Worm (Caenorhabditis elegans) whole organism, L4 larva: ENCODE results near the gene soc-1.

Source experiments
- D1046.2 ChIP-seq: fragments of 200-800 bp; sonication (Bioruptor generic); IDR thresholded peaks from 2 replicates; pipeline ENCODE4 v1.3.6; 2022; ENCODE audit warnings: missing genetic modification characterization, missing compliant biosample characterization
- F10B5.3 ChIP-seq: sonication (generic microtip); optimal IDR thresholded peaks from 2 replicates; lab custom pipeline; 2016; ENCODE audit warnings: mild to moderate bottlenecking, missing genetic modification characterization, missing compliant biosample characterization
- F26F4.8 ChIP-seq: fragments of 200-800 bp; sonication (Bioruptor generic); conservative IDR thresholded peaks from 2 replicates; pipeline ENCODE4 v1.3.6; 2022; ENCODE audit warnings: missing genetic modification characterization, missing compliant biosample characterization
- F37D6.2 ChIP-seq: sonication (generic microtip); optimal IDR thresholded peaks from 2 replicates; lab custom pipeline; 2016; ENCODE audit warnings: mild to moderate bottlenecking, missing genetic modification characterization, missing compliant biosample characterization
- R02D3.7 ChIP-seq: fragments of 150-350 bp; sonication (generic microtip); optimal IDR thresholded peaks from 3 replicates; lab custom pipeline; 2014; ENCODE audit warnings: missing biosample characterization, missing genetic modification characterization
- T20F7.1 ChIP-seq: fragments of 200-800 bp; sonication (Bioruptor generic); optimal IDR thresholded peaks from 2 replicates; lab custom pipeline; 2018; ENCODE audit warnings: mild to moderate bottlenecking, missing genetic modification characterization, missing compliant biosample characterization
- T26A8.4 ChIP-seq: fragments of 200-800 bp; sonication (Bioruptor generic); IDR thresholded peaks from 2 replicates; pipeline ENCODE4 v1.3.6; 2022; ENCODE audit warnings: missing genetic modification characterization, missing compliant biosample characterization
- Y48G9A.11 ChIP-seq: fragments of 200-800 bp; sonication (Bioruptor generic); IDR thresholded peaks from 2 replicates; pipeline ENCODE4 v1.3.6; 2022; ENCODE audit warnings: missing genetic modification reagents, missing genetic modification characterization, missing compliant biosample characterization
- ZK546.5 ChIP-seq, 2 experiments: sonication (generic microtip); optimal IDR thresholded peaks; 2 replicates each; lab custom pipeline; 2017; ENCODE audit warnings: missing biosample characterization in 2 of 2, missing genetic modification characterization in 2 of 2
- aha-1 ChIP-seq: fragments of 150-350 bp; peaks from one replicate; lab custom pipeline; 2014; ENCODE audit warnings: missing biosample characterization, missing genetic modification characterization
- ama-1 ChIP-seq: fragments of 150-350 bp; optimal IDR thresholded peaks from 2 replicates; lab custom pipeline; 2014; ENCODE audit warnings: inconsistent platforms, mixed read lengths
- ceh-20 ChIP-seq: fragments of 200-800 bp; sonication (Bioruptor generic); IDR thresholded peaks from 2 replicates; pipeline ENCODE4 v1.3.6; 2022; ENCODE audit warnings: missing genetic modification reagents, missing genetic modification characterization, missing compliant biosample characterization
- ceh-32 ChIP-seq: sonication (generic microtip); optimal IDR thresholded peaks from 2 replicates; lab custom pipeline; 2016; ENCODE audit warnings: mild to moderate bottlenecking, missing genetic modification characterization, missing compliant biosample characterization; ENCODE audit not compliant: poor library complexity
- ceh-44 ChIP-seq: fragments of 200-800 bp; sonication (Bioruptor generic); IDR thresholded peaks from 2 replicates; pipeline ENCODE4 v1.3.6; 2022; ENCODE audit warnings: missing genetic modification reagents, missing genetic modification characterization, missing compliant biosample characterization
- cey-2 ChIP-seq: sonication (generic microtip); optimal IDR thresholded peaks from 3 replicates; lab custom pipeline; 2017; ENCODE audit warnings: missing genetic modification characterization, mild to moderate bottlenecking, missing compliant biosample characterization, antibody characterized with exemption, borderline replicate concordance; ENCODE audit not compliant: insufficient read depth
- daf-16 ChIP-seq, 3 experiments: sonication (generic microtip); optimal IDR thresholded peaks; 2 replicates each; lab custom pipeline; 2016 to 2017; ENCODE audit warnings: missing genetic modification characterization in 3 of 3, missing genetic modification reagents in 3 of 3, mild to moderate bottlenecking in 2 of 3, missing compliant biosample characterization in 2 of 3, missing biosample characterization in 1 of 3, moderate library complexity in 1 of 3
- daf-19 ChIP-seq: fragments of 200-800 bp; sonication (Bioruptor generic); conservative IDR thresholded peaks from 2 replicates; pipeline ENCODE4 v1.3.6; 2022; ENCODE audit warnings: missing genetic modification characterization, missing compliant biosample characterization
- dmd-6 ChIP-seq: fragments of 200-800 bp; sonication (Bioruptor generic); IDR thresholded peaks from 2 replicates; pipeline ENCODE4 v1.3.6; 2022; ENCODE audit warnings: missing genetic modification reagents, missing genetic modification characterization, missing compliant biosample characterization
- dmd-9 ChIP-seq: fragments of 200-800 bp; sonication (Bioruptor generic); IDR thresholded peaks from 2 replicates; pipeline ENCODE4 v1.3.6; 2022; ENCODE audit warnings: missing genetic modification reagents, missing genetic modification characterization, missing compliant biosample characterization
- dpl-1 ChIP-seq: fragments of 150-350 bp; optimal IDR thresholded peaks from 2 replicates; lab custom pipeline; 2014; ENCODE audit warnings: missing biosample characterization, missing genetic modification reagents, missing genetic modification characterization
- duxl-1 ChIP-seq: sonication (generic microtip); optimal IDR thresholded peaks from 2 replicates; lab custom pipeline; 2016; ENCODE audit warnings: mild to moderate bottlenecking, missing genetic modification characterization, moderate library complexity, missing compliant biosample characterization; ENCODE audit not compliant: poor library complexity
- egl-27 ChIP-seq: sonication (generic microtip); optimal IDR thresholded peaks from 3 replicates; lab custom pipeline; 2017; ENCODE audit warnings: missing biosample characterization, missing genetic modification reagents, missing genetic modification characterization
- egl-43 ChIP-seq: fragments of 200-800 bp; sonication (Bioruptor generic); IDR thresholded peaks from 2 replicates; pipeline ENCODE4 v1.3.6; 2022; ENCODE audit warnings: missing genetic modification reagents, missing genetic modification characterization, missing compliant biosample characterization
- hlh-30 ChIP-seq: sonication (generic microtip); optimal IDR thresholded peaks from 2 replicates; lab custom pipeline; 2017; ENCODE audit warnings: antibody characterized with exemption, mild to moderate bottlenecking, missing genetic modification characterization, missing compliant biosample characterization; ENCODE audit not compliant: insufficient read depth
- lim-7 ChIP-seq: fragments of 200-800 bp; sonication (Bioruptor generic); IDR thresholded peaks from 2 replicates; pipeline ENCODE4 v1.3.6; 2022; ENCODE audit warnings: missing genetic modification characterization, missing compliant biosample characterization
- lin-15B ChIP-seq: fragments of 150-350 bp; sonication (generic microtip); optimal IDR thresholded peaks from 3 replicates; lab custom pipeline; 2014; ENCODE audit warnings: missing biosample characterization, missing genetic modification characterization
- lin-39 ChIP-seq: fragments of 150-350 bp; optimal IDR thresholded peaks from 2 replicates; lab custom pipeline; 2014; ENCODE audit warnings: missing biosample characterization, missing genetic modification reagents, missing genetic modification characterization
- madf-9 ChIP-seq: fragments of 200-800 bp; sonication (Bioruptor generic); conservative IDR thresholded peaks from 2 replicates; pipeline ENCODE4 v1.3.6; 2022; ENCODE audit warnings: missing genetic modification reagents, missing genetic modification characterization, missing compliant biosample characterization
- mdl-1 ChIP-seq, 2 experiments: fragments of 150-350 bp in 1 of 2; sonication (generic microtip) in 1 of 2; optimal IDR thresholded peaks; 2 replicates each; lab custom pipeline; 2014 to 2017; ENCODE audit warnings: missing biosample characterization in 2 of 2, missing genetic modification characterization in 2 of 2
- mes-2 ChIP-seq: sonication (generic microtip); optimal IDR thresholded peaks from 2 replicates; lab custom pipeline; 2016; ENCODE audit warnings: missing genotype, mild to moderate bottlenecking, missing genetic modification characterization, missing compliant biosample characterization; ENCODE audit not compliant: poor library complexity, severe bottlenecking
- mxl-2 ChIP-seq: fragments of 200-800 bp; sonication (Bioruptor generic); conservative IDR thresholded peaks from 2 replicates; pipeline ENCODE4 v1.3.6; 2022; ENCODE audit warnings: missing genetic modification reagents, missing genetic modification characterization, missing compliant biosample characterization
- nhr-25 ChIP-seq: sonication (generic microtip); optimal IDR thresholded peaks from 2 replicates; lab custom pipeline; 2017; ENCODE audit warnings: missing genetic modification characterization, mild to moderate bottlenecking, missing compliant biosample characterization, antibody characterized with exemption, moderate library complexity, borderline replicate concordance; ENCODE audit not compliant: insufficient read depth
- nhr-28 ChIP-seq: fragments of 150-350 bp; optimal IDR thresholded peaks from 2 replicates; lab custom pipeline; 2014; ENCODE audit warnings: missing biosample characterization, missing genetic modification characterization
- nhr-48 ChIP-seq: sonication (generic microtip); optimal IDR thresholded peaks from 2 replicates; lab custom pipeline; 2016; ENCODE audit warnings: mild to moderate bottlenecking, missing genetic modification characterization, missing compliant biosample characterization
- nhr-76 ChIP-seq: fragments of 150-350 bp; optimal IDR thresholded peaks from 2 replicates; lab custom pipeline; 2014; ENCODE audit warnings: missing biosample characterization, missing genetic modification characterization
- nhr-77 ChIP-seq: fragments of 150-350 bp; optimal IDR thresholded peaks from 2 replicates; lab custom pipeline; 2014; ENCODE audit warnings: missing biosample characterization, missing genetic modification characterization
- pha-4 ChIP-seq, 2 experiments: fragments of 150-350 bp in 1 of 2; fragments of 200-800 bp in 1 of 2; sonication (Bioruptor generic) in 1 of 2; IDR thresholded peaks in 1 of 2; optimal IDR thresholded peaks in 1 of 2; 2 replicates each; pipeline versions ENCODE4 v1.3.6 to Lab custom; 2014 to 2022; ENCODE audit warnings: missing genetic modification characterization in 2 of 2, missing genetic modification reagents in 2 of 2, missing biosample characterization in 1 of 2, missing compliant biosample characterization in 1 of 2
- sdz-12 ChIP-seq: fragments of 200-800 bp; sonication (Bioruptor generic); optimal IDR thresholded peaks from 2 replicates; lab custom pipeline; 2018; ENCODE audit warnings: mild to moderate bottlenecking, missing genetic modification characterization, missing compliant biosample characterization
- set-16 ChIP-seq: fragments of 200-800 bp; sonication (Bioruptor generic); IDR thresholded peaks from 2 replicates; pipeline ENCODE4 v1.3.6; 2022; ENCODE audit warnings: missing genetic modification reagents, missing genetic modification characterization, missing compliant biosample characterization
- skn-1 ChIP-seq: fragments of 150-350 bp; optimal IDR thresholded peaks from 2 replicates; lab custom pipeline; 2014; ENCODE audit warnings: missing biosample characterization, missing genetic modification characterization
- spr-1 ChIP-seq: sonication (generic microtip); optimal IDR thresholded peaks from 2 replicates; lab custom pipeline; 2016; ENCODE audit warnings: mild to moderate bottlenecking, missing genetic modification characterization, missing compliant biosample characterization
- tag-97 ChIP-seq: fragments of 200-800 bp; sonication (Bioruptor generic); IDR thresholded peaks from 2 replicates; pipeline ENCODE4 v1.3.6; 2022; ENCODE audit warnings: missing genetic modification characterization, missing compliant biosample characterization
- tra-1 ChIP-seq: fragments of 200-800 bp; sonication (Bioruptor generic); IDR thresholded peaks from 2 replicates; pipeline ENCODE4 v1.3.6; 2022; ENCODE audit warnings: missing genetic modification reagents, missing genetic modification characterization, missing compliant biosample characterization
- unc-62 ChIP-seq, 3 experiments: fragments of 150-350 bp in 1 of 3; sonication (generic microtip); optimal IDR thresholded peaks in 2 of 3; peaks in 1 of 3; 1 replicate in 1 of 3; 2 replicates in 2 of 3; lab custom pipeline; 2014 to 2017; ENCODE audit warnings: missing biosample characterization in 3 of 3, missing genetic modification characterization in 3 of 3, missing genetic modification reagents in 3 of 3, missing genotype in 1 of 3
- ztf-7 ChIP-seq: fragments of 150-350 bp; optimal IDR thresholded peaks from 2 replicates; lab custom pipeline; 2014; ENCODE audit warnings: missing biosample characterization, missing genetic modification characterization

Gene soc-1

DNA sequence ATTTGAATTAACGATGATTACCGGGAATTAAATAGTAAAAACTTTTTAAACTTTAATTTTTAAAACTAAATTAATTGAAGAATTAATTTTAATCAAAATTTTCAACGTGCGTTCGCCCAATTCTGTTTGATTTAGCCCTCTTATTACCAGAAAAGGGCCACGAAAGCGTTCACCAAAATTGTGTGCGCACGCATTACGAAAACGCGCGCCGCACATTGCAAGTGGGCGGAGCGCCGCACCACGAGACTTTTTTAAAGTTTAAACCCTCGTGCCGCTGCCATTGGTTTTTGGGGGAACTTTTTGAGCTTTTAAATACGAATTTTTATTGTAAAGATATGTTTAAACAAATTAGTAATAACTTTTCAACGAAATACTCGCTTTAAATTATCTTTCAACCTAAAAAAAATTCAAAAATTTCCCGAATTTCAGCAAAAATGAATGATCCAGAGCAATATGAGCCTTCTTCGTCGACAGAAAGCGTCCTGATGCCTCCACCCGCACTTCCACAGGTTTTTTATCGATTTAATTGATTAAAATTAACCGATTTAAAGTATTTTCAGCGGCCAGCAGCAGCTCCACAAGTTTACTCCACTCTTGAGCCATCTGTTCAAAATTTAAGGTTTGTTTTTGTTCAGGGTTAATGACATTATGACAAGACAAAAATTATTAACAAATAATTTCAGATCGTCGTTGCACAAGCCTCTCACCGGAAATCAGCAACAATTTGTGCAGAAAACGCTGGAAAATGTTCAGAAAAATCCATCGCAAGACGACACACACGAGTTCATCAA, 44.1 kb downstream of the soc-1 start, which contains the start of gene taf-10 (continued):
- TF ChIP-seq nhr-76 (tag; lab: Kevin White, UChicago) (no peak), lin-15B (no peak), dmd-6 (GFP tag; lab: Robert Waterston, UW) (peak; percentile 24; the same call in 1 of the 2 replicates), mdl-1 (tag; optimal IDR thresholded peaks at IDR 0.05; lab: Kevin White, UChicago) (peak; percentile 75 to 88), lim-7 (GFP tag; lab: Robert Waterston, UW) (no peak), madf-9 (no peak), ztf-7 (tag; lab: Kevin White, UChicago) (no peak), skn-1 (tag; lab: Kevin White, UChicago) (no peak), daf-19 (GFP tag; lab: Robert Waterston, UW) (no peak), tag-97 (GFP tag; lab: Robert Waterston, UW) (no peak), spr-1 (tag; lab: Kevin White, UChicago) (no peak), R02D3.7 (tag; lab: Kevin White, UChicago) (no peak), sdz-12 (no peak), cey-2 (no peak)

DNA sequence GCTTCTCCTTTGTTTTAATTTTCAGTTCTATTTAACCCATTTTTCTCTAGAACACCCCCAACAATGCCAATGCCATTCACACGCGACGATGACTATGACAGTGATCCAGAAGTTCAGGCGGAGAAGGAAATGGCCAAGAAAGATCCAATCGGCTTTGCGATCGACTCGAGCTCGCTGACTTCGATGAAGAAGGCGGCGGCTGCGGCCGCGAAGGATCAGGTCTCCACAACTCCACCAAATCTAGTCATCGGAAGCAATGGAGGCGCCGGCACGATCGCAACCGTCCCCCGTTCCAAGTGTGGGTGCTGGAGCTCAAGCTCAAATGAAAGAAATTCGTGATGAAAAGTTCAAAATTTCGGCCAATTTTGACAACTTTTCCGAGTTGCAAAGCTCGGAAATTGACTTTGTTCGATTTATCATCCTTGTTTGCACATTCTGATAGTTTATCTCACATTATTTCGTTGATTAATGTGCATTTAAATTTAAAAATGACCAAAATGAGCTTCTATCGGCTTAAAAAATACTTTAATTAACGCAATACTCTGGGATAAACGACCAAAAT, 45.3 kb downstream of the soc-1 start, which contains the start of gene K03B4.2:
K03B4.2 (plus strand) TSS at position 51 of the 562 bp plus-strand sequence.
- TF ChIP-seq lin-39 (tag; lab: Kevin White, UChicago) (no peak), T26A8.4 (GFP tag; lab: Robert Waterston, UW) (0 out of 2 replicates have a peak, but pooled peaks have one; percentile 21), nhr-48 (tag; lab: Kevin White, UChicago) (no peak), ceh-32 (tag; lab: Kevin White, UChicago) (no peak), lim-7 (GFP tag; lab: Robert Waterston, UW) (peak; percentile 55), aha-1 (tag; lab: Kevin White, UChicago) (peak; percentile 94), egl-43 (GFP tag; lab: Robert Waterston, UW) (0 out of 2 replicates have a peak, but pooled peaks have one; percentile 33), Y48G9A.11 (GFP tag; lab: Robert Waterston, UW) (peak; percentile 66; the same call in 1 of the 2 replicates), hlh-30 (no peak), ceh-20 (GFP tag; lab: Robert Waterston, UW) (no peak), F10B5.3 (no peak), dmd-9 (GFP tag; lab: Robert Waterston, UW) (no peak), skn-1 (tag; lab: Kevin White, UChicago) (no peak), nhr-77 (tag; lab: Kevin White, UChicago) (no peak), tra-1 (no peak), duxl-1 (tag; lab: Kevin White, UChicago) (no peak), ceh-44 (no peak), set-16 (GFP tag; lab: Robert Waterston, UW) (peak; percentile 86), mes-2 (tag; lab: Kevin White, UChicago) (no peak), R02D3.7 (tag; lab: Kevin White, UChicago) (no peak), F26F4.8 (GFP tag; lab: Robert Waterston, UW) (0 out of 2 replicates have a peak, but pooled peaks have one; percentile 26), dpl-1 (GFP tag; lab: Kevin White, UChicago) (no peak), daf-16 (GFP tag; optimal IDR thresholded peaks at IDR 0.05; lab: Kevin White, UChicago) (no peak), daf-16 (tag; optimal IDR thresholded peaks at IDR 0.05; lab: Kevin White, UChicago) (peak; percentile 19), ama-1 (peak; percentile 5), egl-27 (tag; lab: Kevin White, UChicago) (no peak), spr-1 (tag; lab: Kevin White, UChicago) (no peak), ZK546.5 (tag; optimal IDR thresholded peaks at IDR 0.05; lab: Kevin White, UChicago) (no peak), F37D6.2 (no peak), T20F7.1 (GFP tag; lab: Kevin White, UChicago) (no peak), mxl-2 (no peak), unc-62 (GFP tag; optimal IDR thresholded peaks at IDR 0.05 in 1 of 2; lab: Kevin White, UChicago) (no peak), unc-62 (tag; optimal IDR thresholded peaks at IDR 0.05; lab: Kevin White, UChicago) (no peak), pha-4 (GFP tag; IDR thresholded peaks at IDR 0.05; lab: Robert Waterston, UW) (no peak), pha-4 (tag; optimal IDR thresholded peaks at IDR 0.05; lab: Kevin White, UChicago) (no peak), nhr-28 (tag; lab: Kevin White, UChicago) (no peak), nhr-25 (no peak), D1046.2 (GFP tag; lab: Robert Waterston, UW) (0 out of 2 replicates have a peak, but pooled peaks have one; percentile 48)
